Worm (Caenorhabditis elegans) whole organism, L1 larva: ENCODE results near the gene alg-4.

Source experiments
- C04F5.9 ChIP-seq: sonication (generic microtip); optimal IDR thresholded peaks from 2 replicates; lab custom pipeline; 2016; ENCODE audit warnings: missing genetic modification characterization, missing compliant biosample characterization
- C16A3.4 ChIP-seq: fragments of 150-350 bp; optimal IDR thresholded peaks from 2 replicates; lab custom pipeline; 2014; ENCODE audit warnings: missing biosample characterization, missing genetic modification characterization
- C34B4.2 ChIP-seq: sonication (generic microtip); optimal IDR thresholded peaks from 2 replicates; lab custom pipeline; 2017; ENCODE audit warnings: mild to moderate bottlenecking, missing genetic modification characterization, missing compliant biosample characterization
- blmp-1 ChIP-seq: fragments of 150-350 bp; optimal IDR thresholded peaks from 2 replicates; lab custom pipeline; 2014; ENCODE audit warnings: missing biosample characterization, missing genetic modification characterization
- ceh-8 ChIP-seq: fragments of 200-800 bp; sonication (Bioruptor generic); optimal IDR thresholded peaks from 2 replicates; lab custom pipeline; 2018; ENCODE audit warnings: mild to moderate bottlenecking, missing genetic modification characterization, moderate library complexity, missing compliant biosample characterization
- ceh-82 ChIP-seq, 3 experiments: fragments of 150-350 bp in 1 of 3; sonication (generic microtip) in 2 of 3; optimal IDR thresholded peaks; 2 replicates each; lab custom pipeline; 2014 to 2017; ENCODE audit warnings: missing biosample characterization in 3 of 3, missing genetic modification characterization in 3 of 3
- ceh-90 ChIP-seq: sonication (generic microtip); optimal IDR thresholded peaks from 2 replicates; lab custom pipeline; 2016; ENCODE audit warnings: missing genetic modification characterization, missing compliant biosample characterization
- efl-1 ChIP-seq, 4 experiments: fragments of 150-350 bp; optimal IDR thresholded peaks in 3 of 4; peaks in 1 of 4; 1 replicate in 1 of 4; 2 replicates in 3 of 4; lab custom pipeline; 2014; ENCODE audit warnings: missing biosample characterization in 2 of 4, missing genetic modification characterization in 2 of 4, missing genetic modification reagents in 2 of 4
- elt-2 ChIP-seq: sonication (generic microtip); optimal IDR thresholded peaks from 2 replicates; lab custom pipeline; 2016; ENCODE audit warnings: missing genetic modification characterization, mild to moderate bottlenecking, inconsistent platforms, missing compliant biosample characterization, missing genetic modification reagents
- ets-5 ChIP-seq: fragments of 200-800 bp; sonication (Bioruptor generic); IDR thresholded peaks from 2 replicates; pipeline ENCODE4 v1.3.6; 2022; ENCODE audit warnings: missing genetic modification characterization, missing compliant biosample characterization
- fkh-10 ChIP-seq: sonication (generic microtip); optimal IDR thresholded peaks from 2 replicates; lab custom pipeline; 2017; ENCODE audit warnings: missing biosample characterization, missing genetic modification reagents, missing genetic modification characterization
- fkh-8 ChIP-seq: sonication (generic microtip); optimal IDR thresholded peaks from 2 replicates; lab custom pipeline; 2016; ENCODE audit warnings: mild to moderate bottlenecking, missing genetic modification characterization, missing compliant biosample characterization
- hlh-17 ChIP-seq: fragments of 200-800 bp; sonication (Bioruptor generic); optimal IDR thresholded peaks from 2 replicates; lab custom pipeline; 2018; ENCODE audit warnings: missing genetic modification characterization, mild to moderate bottlenecking, missing compliant biosample characterization, moderate library complexity, borderline replicate concordance
- hpl-2 ChIP-seq: fragments of 150-350 bp; optimal IDR thresholded peaks from 2 replicates; lab custom pipeline; 2014; ENCODE audit warnings: missing biosample characterization, missing genetic modification reagents, missing genetic modification characterization
- jun-1 ChIP-seq: fragments of 150-350 bp; optimal IDR thresholded peaks from 2 replicates; lab custom pipeline; 2014; ENCODE audit warnings: missing biosample characterization, missing genetic modification reagents, missing genetic modification characterization
- lin-14 ChIP-seq: fragments of 200-800 bp; sonication (Bioruptor generic); optimal IDR thresholded peaks from 2 replicates; lab custom pipeline; 2018; ENCODE audit warnings: mild to moderate bottlenecking, missing genetic modification characterization, moderate library complexity, missing compliant biosample characterization
- lir-3 ChIP-seq: sonication (generic microtip); optimal IDR thresholded peaks from 2 replicates; lab custom pipeline; 2016; ENCODE audit warnings: mild to moderate bottlenecking, missing genetic modification characterization, moderate library complexity, missing compliant biosample characterization; ENCODE audit not compliant: poor library complexity
- lsy-2 ChIP-seq, 2 experiments: fragments of 150-350 bp; optimal IDR thresholded peaks; 2 replicates each; lab custom pipeline; 2014; ENCODE audit warnings: missing biosample characterization in 2 of 2, missing genetic modification characterization in 2 of 2
- mab-9 ChIP-seq: fragments of 200-800 bp; sonication (Bioruptor generic); IDR thresholded peaks from 2 replicates; pipeline ENCODE4 v1.3.6; 2022; ENCODE audit warnings: missing genetic modification reagents, missing genetic modification characterization, missing compliant biosample characterization
- mef-2 ChIP-seq: fragments of 150-350 bp; optimal IDR thresholded peaks from 2 replicates; lab custom pipeline; 2014; ENCODE audit warnings: missing biosample characterization, missing genetic modification characterization
- mep-1 ChIP-seq: fragments of 150-350 bp; optimal IDR thresholded peaks from 2 replicates; lab custom pipeline; 2014; ENCODE audit warnings: missing biosample characterization, missing genetic modification characterization
- nhr-20 ChIP-seq: sonication (generic microtip); optimal IDR thresholded peaks from 2 replicates; lab custom pipeline; 2016; ENCODE audit warnings: mild to moderate bottlenecking, missing genetic modification characterization, missing compliant biosample characterization
- nhr-237 ChIP-seq: fragments of 150-350 bp; optimal IDR thresholded peaks from 2 replicates; lab custom pipeline; 2014; ENCODE audit warnings: missing biosample characterization, missing genetic modification characterization
- nhr-71 ChIP-seq: sonication (generic microtip); optimal IDR thresholded peaks from 2 replicates; lab custom pipeline; 2016; ENCODE audit warnings: mild to moderate bottlenecking, missing genetic modification characterization, moderate library complexity, missing compliant biosample characterization
- nhr-85 ChIP-seq: sonication (generic microtip); peaks from one replicate; lab custom pipeline; 2016; ENCODE audit warnings: missing genetic modification characterization, inconsistent platforms, missing compliant biosample characterization
- nhr-90 ChIP-seq: sonication (generic microtip); optimal IDR thresholded peaks from 2 replicates; lab custom pipeline; 2016; ENCODE audit warnings: mild to moderate bottlenecking, missing genetic modification characterization, missing compliant biosample characterization; ENCODE audit not compliant: poor library complexity
- pag-3 ChIP-seq: sonication (generic microtip); optimal IDR thresholded peaks from 2 replicates; lab custom pipeline; 2017; ENCODE audit warnings: missing genetic modification characterization, mild to moderate bottlenecking, missing compliant biosample characterization, antibody characterized with exemption, borderline replicate concordance; ENCODE audit not compliant: insufficient read depth
- rnt-1 ChIP-seq: sonication (generic microtip); optimal IDR thresholded peaks from 2 replicates; lab custom pipeline; 2016; ENCODE audit warnings: mild to moderate bottlenecking, missing genetic modification characterization, moderate library complexity, missing compliant biosample characterization
- sptf-1 ChIP-seq: fragments of 150-350 bp; optimal IDR thresholded peaks from 2 replicates; lab custom pipeline; 2014; ENCODE audit warnings: missing biosample characterization, missing genetic modification characterization
- tbx-2 ChIP-seq: sonication (generic microtip); optimal IDR thresholded peaks from 2 replicates; lab custom pipeline; 2016; ENCODE audit warnings: missing genetic modification characterization, missing compliant biosample characterization
- unc-130 ChIP-seq: fragments of 150-350 bp; optimal IDR thresholded peaks from 2 replicates; lab custom pipeline; 2017; ENCODE audit warnings: missing biosample characterization, missing genetic modification characterization, inconsistent platforms
- unc-62 ChIP-seq: fragments of 150-350 bp; optimal IDR thresholded peaks from 2 replicates; lab custom pipeline; 2014; ENCODE audit warnings: missing biosample characterization, missing genetic modification reagents, missing genetic modification characterization
- unc-86 ChIP-seq: sonication (generic microtip); optimal IDR thresholded peaks from 2 replicates; lab custom pipeline; 2016; ENCODE audit warnings: missing genetic modification characterization, missing compliant biosample characterization
- xbp-1 ChIP-seq: sonication (generic microtip); optimal IDR thresholded peaks from 2 replicates; lab custom pipeline; 2016; ENCODE audit warnings: missing genetic modification characterization, missing compliant biosample characterization
- zip-4 ChIP-seq: fragments of 200-800 bp; sonication (Bioruptor generic); optimal IDR thresholded peaks from 2 replicates; lab custom pipeline; 2018; ENCODE audit warnings: mild to moderate bottlenecking, missing genetic modification characterization, moderate library complexity, missing compliant biosample characterization
- ztf-11 ChIP-seq, 2 experiments: sonication (generic microtip); optimal IDR thresholded peaks; 2 replicates each; lab custom pipeline; 2016 to 2017; ENCODE audit warnings: missing genetic modification characterization in 2 of 2, missing biosample characterization in 1 of 2, missing compliant biosample characterization in 1 of 2
- ztf-4 ChIP-seq: fragments of 150-350 bp; optimal IDR thresholded peaks from 2 replicates; lab custom pipeline; 2014; ENCODE audit warnings: missing biosample characterization, missing genetic modification characterization

alg-4 gene

ce11 chrIII:9903694-9904292 is 12.6 kb upstream of the alg-4 start:
- TF ChIP-seq lin-14 (GFP tag; lab: Kevin White, UChicago): peak; percentile 21
- TF ChIP-seq sptf-1 (tag; lab: Kevin White, UChicago): no peak
- no peak for TF ChIP-seq ztf-11 (tag; optimal IDR thresholded peaks at IDR 0.05; lab: Kevin White, UChicago)
- TF ChIP-seq nhr-85 (tag; lab: Kevin White, UChicago): peak; percentile 18
- TF ChIP-seq elt-2: peak; percentile 52

- no peak for TF ChIP-seq zip-4 (GFP tag; lab: Kevin White, UChicago)
- TF ChIP-seq efl-1 (optimal IDR thresholded peaks at IDR 0.05; lab: Kevin White, UChicago): no peak
- peak in 1 of 2 experiments; percentile 82 for TF ChIP-seq efl-1 (GFP tag; optimal IDR thresholded peaks at IDR 0.05 in 1 of 2; lab: Kevin White, UChicago)
These were observed 8.5 kb upstream of the alg-4 start for ce11 chrIII:9899720-9900119.

- TF ChIP-seq nhr-20 (tag; lab: Kevin White, UChicago) (no peak), nhr-237 (no peak), pag-3 (tag; lab: Kevin White, UChicago) (no peak), nhr-90 (tag; lab: Kevin White, UChicago) (no peak), mef-2 (tag; lab: Kevin White, UChicago) (no peak), lsy-2 (tag; optimal IDR thresholded peaks at IDR 0.05; lab: Kevin White, UChicago) (no peak), xbp-1 (tag; lab: Kevin White, UChicago) (no peak), unc-130 (tag; lab: Kevin White, UChicago) (no peak)
These were observed 1.6 kb upstream of the alg-4 start, which contains the start of gene mam-7 for ce11 chrIII:9892855-9893254. Gene mam-7 (plus strand): TSS chrIII:9893155.

ce11 chrIII:9886323-9886722 is 4.9 kb downstream of the alg-4 start:
- no peak for TF ChIP-seq mep-1 (tag; lab: Kevin White, UChicago)
- peak; percentile 24 for TF ChIP-seq fkh-10
- no peak for TF ChIP-seq ets-5 (GFP tag; lab: Robert Waterston, UW)
- no peak for TF ChIP-seq lir-3 (tag; lab: Kevin White, UChicago)
- TF ChIP-seq hpl-2 (GFP tag; lab: Kevin White, UChicago): no peak
- TF ChIP-seq C04F5.9 (tag; lab: Kevin White, UChicago): no peak
- TF ChIP-seq unc-62 (GFP tag; lab: Kevin White, UChicago): no peak
- TF ChIP-seq tbx-2 (tag; lab: Kevin White, UChicago): no peak
- TF ChIP-seq blmp-1 (tag; lab: Kevin White, UChicago): no peak
- no peak for TF ChIP-seq sptf-1 (tag; lab: Kevin White, UChicago)
- TF ChIP-seq hlh-17 (GFP tag; lab: Kevin White, UChicago): no peak
- no peak for TF ChIP-seq mab-9
- no peak for TF ChIP-seq unc-86 (tag; lab: Kevin White, UChicago)
- peak; percentile 57 for TF ChIP-seq lin-14 (GFP tag; lab: Kevin White, UChicago)
- TF ChIP-seq ceh-82 (tag; optimal IDR thresholded peaks at IDR 0.05; lab: Kevin White, UChicago): no peak
- TF ChIP-seq fkh-8 (tag; lab: Kevin White, UChicago): peak; percentile 41

ce11 chrIII:9885609-9886008 is 5.6 kb downstream of the alg-4 start:
- TF ChIP-seq nhr-71 (tag; lab: Kevin White, UChicago): no peak
- no peak for TF ChIP-seq ztf-4 (tag; lab: Kevin White, UChicago)
- TF ChIP-seq ceh-90 (tag; lab: Kevin White, UChicago): no peak
- no peak for TF ChIP-seq nhr-237
- no peak for TF ChIP-seq C16A3.4
- TF ChIP-seq efl-1 (optimal IDR thresholded peaks at IDR 0.05; lab: Kevin White, UChicago): no peak
- no peak for TF ChIP-seq efl-1 (GFP tag; optimal IDR thresholded peaks at IDR 0.05 in 1 of 2; lab: Kevin White, UChicago)
- no peak for TF ChIP-seq ceh-8 (GFP tag; lab: Kevin White, UChicago)
- no peak for TF ChIP-seq C34B4.2 (tag; lab: Kevin White, UChicago)
- peak; percentile 47 for TF ChIP-seq rnt-1 (tag; lab: Kevin White, UChicago)
- no peak for TF ChIP-seq elt-2
- no peak for TF ChIP-seq jun-1
- TF ChIP-seq lin-14 (GFP tag; lab: Kevin White, UChicago): peak; percentile 59
- TF ChIP-seq, all 84 proteins: peak for 2
